Fruit fly (Drosophila melanogaster) whole organism, embryonic: Measurements from ENCODE around the gene TotM.

Source experiments
- Awh ChIP-seq: fragments of 200-800 bp; sonication (Bioruptor generic); IDR thresholded peaks from 2 replicates; pipeline ENCODE4, ENCODE4 v1.3.6; 2022; ENCODE audit warnings: missing biosample characterization, missing genetic modification characterization
- Blimp-1 ChIP-seq: fragments of 200-800 bp; sonication (Bioruptor generic); optimal IDR thresholded peaks from 3 replicates; lab custom pipeline; 2018; ENCODE audit warnings: missing biosample characterization, missing genetic modification characterization, mild to moderate bottlenecking, moderate library complexity, missing genetic modification reagents
- CG10267 ChIP-seq: fragments of 200-800 bp; sonication (Bioruptor generic); optimal IDR thresholded peaks from 2 replicates; lab custom pipeline; 2018; ENCODE audit warnings: missing biosample characterization, mild to moderate bottlenecking, missing genetic modification characterization, moderate library complexity
- CG10366 ChIP-seq: fragments of 200-800 bp; sonication (Bioruptor generic); IDR thresholded peaks from 2 replicates; pipeline ENCODE4 v1.3.6; 2022; ENCODE audit warnings: missing biosample characterization, missing genetic modification characterization
- CG10431 ChIP-seq: fragments of 200-800 bp; sonication (Bioruptor generic); optimal IDR thresholded peaks from 3 replicates; lab custom pipeline; 2018; ENCODE audit warnings: missing biosample characterization, mild to moderate bottlenecking, missing genetic modification characterization
- CG11696 ChIP-seq: fragments of 200-800 bp; sonication (Bioruptor generic); IDR thresholded peaks from 2 replicates; pipeline ENCODE4 v1.3.6; 2022; ENCODE audit warnings: missing biosample characterization, missing genetic modification characterization
- CG13296 ChIP-seq: fragments of 200-800 bp; sonication (Bioruptor generic); optimal IDR thresholded peaks from 3 replicates; lab custom pipeline; 2018; ENCODE audit warnings: missing biosample characterization, mild to moderate bottlenecking, missing genetic modification characterization
- CG13894 ChIP-seq: fragments of 200-800 bp; sonication (Bioruptor generic); optimal IDR thresholded peaks from 3 replicates; lab custom pipeline; 2018; ENCODE audit warnings: missing biosample characterization, mild to moderate bottlenecking, missing genetic modification characterization, moderate library complexity
- CG14965 ChIP-seq: fragments of 200-800 bp; sonication (Bioruptor generic); optimal IDR thresholded peaks from 2 replicates; lab custom pipeline; 2016; ENCODE audit warnings: missing biosample characterization, missing genetic modification characterization, borderline replicate concordance
- CG15696 ChIP-seq: fragments of 200-800 bp; sonication (Bioruptor generic); optimal IDR thresholded peaks from 2 replicates; lab custom pipeline; 2019; ENCODE audit warnings: missing biosample characterization, mild to moderate bottlenecking, missing genetic modification characterization, moderate library complexity
- CG1602 ChIP-seq: fragments of 200-800 bp; sonication (Bioruptor generic); optimal IDR thresholded peaks from 3 replicates; lab custom pipeline; 2016; ENCODE audit warnings: missing biosample characterization, missing genetic modification characterization
- CG17612 ChIP-seq: fragments of 200-800 bp; sonication (Bioruptor generic); IDR thresholded peaks from 2 replicates; pipeline ENCODE4 v1.3.6; 2022; ENCODE audit warnings: missing biosample characterization, missing genetic modification characterization
- CG30020 ChIP-seq: fragments of 200-800 bp; optimal IDR thresholded peaks from 2 replicates; lab custom pipeline; 2019; ENCODE audit warnings: missing biosample characterization, mild to moderate bottlenecking, missing genetic modification characterization, moderate library complexity
- CG30403 ChIP-seq: fragments of 200-800 bp; sonication (Bioruptor generic); optimal IDR thresholded peaks from 3 replicates; lab custom pipeline; 2016; ENCODE audit warnings: missing biosample characterization, missing genetic modification characterization
- CG34224 ChIP-seq: fragments of 200-800 bp; sonication (Bioruptor generic); IDR thresholded peaks from 3 replicates; pipeline ENCODE4 v1.3.6; 2022; ENCODE audit warnings: missing biosample characterization, missing genetic modification characterization; ENCODE audit not compliant: partially characterized antibody
- CG3995 ChIP-seq: fragments of 200-800 bp; sonication (Bioruptor generic); optimal IDR thresholded peaks from 3 replicates; lab custom pipeline; 2016; ENCODE audit warnings: missing biosample characterization, missing genetic modification characterization
- CG42726 ChIP-seq: fragments of 200-800 bp; sonication (Bioruptor generic); IDR thresholded peaks from 2 replicates; pipeline ENCODE4 v1.3.6; 2022; ENCODE audit warnings: missing biosample characterization, missing genetic modification characterization; ENCODE audit not compliant: partially characterized antibody
- CG4360 ChIP-seq: fragments of 200-800 bp; sonication (Bioruptor generic); IDR thresholded peaks from 2 replicates; pipeline ENCODE4 v1.3.6; 2022; ENCODE audit warnings: missing biosample characterization, missing genetic modification characterization
- CG43689 ChIP-seq: fragments of 200-800 bp; sonication (Bioruptor generic); IDR thresholded peaks from 2 replicates; pipeline ENCODE4 v1.3.6; 2022; ENCODE audit warnings: missing biosample characterization, missing genetic modification characterization
- CG6175 ChIP-seq: fragments of 200-800 bp; sonication (Bioruptor generic); IDR thresholded peaks from 3 replicates; pipeline ENCODE4 v1.3.6; 2022; ENCODE audit warnings: missing biosample characterization, missing genetic modification characterization
- CG6813 ChIP-seq: fragments of 200-800 bp; sonication (Bioruptor generic); optimal IDR thresholded peaks from 2 replicates; lab custom pipeline; 2017; ENCODE audit warnings: missing biosample characterization, missing genetic modification characterization, mild to moderate bottlenecking, moderate library complexity, missing genetic modification reagents
- CG8281 ChIP-seq: fragments of 200-800 bp; sonication (Bioruptor generic); optimal IDR thresholded peaks from 2 replicates; lab custom pipeline; 2018; ENCODE audit warnings: missing biosample characterization, mild to moderate bottlenecking, missing genetic modification characterization, moderate library complexity
- CrebB ChIP-seq: fragments of 200-800 bp; sonication (Bioruptor generic); optimal IDR thresholded peaks from 3 replicates; lab custom pipeline; 2018; ENCODE audit warnings: missing biosample characterization, mild to moderate bottlenecking, missing genetic modification characterization
- Drgx ChIP-seq: fragments of 200-800 bp; sonication (Bioruptor generic); IDR thresholded peaks from 2 replicates; pipeline ENCODE4 v1.3.6; 2022; ENCODE audit warnings: missing biosample characterization, missing genetic modification characterization
- HmgD ChIP-seq: fragments of 200-800 bp; sonication (Bioruptor generic); optimal IDR thresholded peaks from 3 replicates; lab custom pipeline; 2016; ENCODE audit warnings: missing biosample characterization, missing genetic modification characterization
- Hr39 ChIP-seq: fragments of >200 bp; optimal IDR thresholded peaks from 2 replicates; lab custom pipeline; 2017
- Hr78 ChIP-seq, 2 experiments: fragments of 200-800 bp in 1 of 2; fragments of >200 bp in 1 of 2; sonication (Bioruptor generic) in 1 of 2; optimal IDR thresholded peaks; 2 replicates each; lab custom pipeline; 2017 to 2019; ENCODE audit warnings: missing biosample characterization in 2 of 2, missing genetic modification characterization in 2 of 2, mild to moderate bottlenecking in 1 of 2, moderate library complexity in 1 of 2
- Mrtf ChIP-seq: fragments of 200-800 bp; sonication (Bioruptor generic); IDR thresholded peaks from 3 replicates; pipeline ENCODE4 v1.3.6; 2022; ENCODE audit warnings: missing biosample characterization, missing genetic modification characterization
- NC2α ChIP-seq: fragments of 200-800 bp; sonication (Bioruptor generic); optimal IDR thresholded peaks from 2 replicates; lab custom pipeline; 2016; ENCODE audit warnings: missing biosample characterization, missing genetic modification characterization
- Pdp1 ChIP-seq, 2 experiments: fragments of 200-800 bp; sonication (Bioruptor generic); optimal IDR thresholded peaks; 3 replicates each; lab custom pipeline; 2016; ENCODE audit warnings: missing biosample characterization in 2 of 2, missing genetic modification characterization in 2 of 2, mild to moderate bottlenecking in 1 of 2, moderate library complexity in 1 of 2
- Sox100B ChIP-seq: fragments of 200-800 bp; sonication (Bioruptor generic); optimal IDR thresholded peaks from 3 replicates; lab custom pipeline; 2018; ENCODE audit warnings: missing biosample characterization, mild to moderate bottlenecking, missing genetic modification characterization
- Sry-δ ChIP-seq: fragments of 200-800 bp; sonication (Bioruptor generic); optimal IDR thresholded peaks from 2 replicates; lab custom pipeline; 2016; ENCODE audit warnings: missing biosample characterization, missing genetic modification characterization
- Xrp1 ChIP-seq: fragments of 200-800 bp; sonication (Bioruptor generic); IDR thresholded peaks from 2 replicates; pipeline ENCODE4 v1.3.6; 2022; ENCODE audit warnings: missing biosample characterization, missing genetic modification characterization
- az2 ChIP-seq: fragments of 200-800 bp; sonication (Bioruptor generic); optimal IDR thresholded peaks from 3 replicates; lab custom pipeline; 2016; ENCODE audit warnings: missing biosample characterization, missing genetic modification characterization
- bcd ChIP-seq: fragments of 200-800 bp; sonication (Bioruptor generic); optimal IDR thresholded peaks from 2 replicates; lab custom pipeline; 2017; ENCODE audit warnings: missing biosample characterization, mild to moderate bottlenecking, missing genetic modification characterization
- br ChIP-seq: fragments of >200 bp; optimal IDR thresholded peaks from 2 replicates; lab custom pipeline; 2017
- cato ChIP-seq: fragments of 200-800 bp; sonication (Bioruptor generic); optimal IDR thresholded peaks from 2 replicates; lab custom pipeline; 2016; ENCODE audit warnings: missing biosample characterization, missing genetic modification characterization, borderline replicate concordance
- ci ChIP-seq: fragments of 200-800 bp; sonication (Bioruptor generic); IDR thresholded peaks from 3 replicates; pipeline ENCODE4 v1.3.6; 2022; ENCODE audit warnings: missing biosample characterization, missing genetic modification characterization
- eve ChIP-seq, 2 experiments: fragments of >200 bp; optimal IDR thresholded peaks; 2 replicates each; lab custom pipeline; 2017; ENCODE audit warnings: missing biosample characterization in 2 of 2, missing genetic modification characterization in 2 of 2
- gcm ChIP-seq: fragments of 200-800 bp; sonication (Bioruptor generic); optimal IDR thresholded peaks from 2 replicates; lab custom pipeline; 2019; ENCODE audit warnings: missing biosample characterization, mild to moderate bottlenecking, missing genetic modification characterization, moderate library complexity
- jigr1 ChIP-seq: fragments of 200-800 bp; sonication (Bioruptor generic); IDR thresholded peaks from 3 replicates; pipeline ENCODE4 v1.3.6; 2022; ENCODE audit warnings: missing biosample characterization, missing genetic modification characterization
- pum ChIP-seq: fragments of 200-800 bp; sonication (Bioruptor generic); optimal IDR thresholded peaks from 2 replicates; lab custom pipeline; 2016; ENCODE audit warnings: missing biosample characterization, missing genetic modification characterization
- pzg ChIP-seq: fragments of 200-800 bp; sonication (Bioruptor generic); optimal IDR thresholded peaks from 3 replicates; lab custom pipeline; 2018; ENCODE audit warnings: missing biosample characterization, mild to moderate bottlenecking, missing genetic modification characterization, moderate library complexity
- rib ChIP-seq: fragments of 200-800 bp; sonication (Bioruptor generic); IDR thresholded peaks from 2 replicates; pipeline ENCODE4 v1.3.6; 2022; ENCODE audit warnings: missing biosample characterization, missing genetic modification characterization
- ssp ChIP-seq: fragments of 200-800 bp; sonication (Bioruptor generic); IDR thresholded peaks from 2 replicates; pipeline ENCODE4 v1.3.6; 2022; ENCODE audit warnings: missing biosample characterization, missing genetic modification characterization
- tap ChIP-seq: fragments of 200-800 bp; optimal IDR thresholded peaks from 3 replicates; lab custom pipeline; 2019; ENCODE audit warnings: missing biosample characterization, mild to moderate bottlenecking, missing genetic modification characterization, moderate library complexity
- tll ChIP-seq, 2 experiments: fragments of 200-800 bp in 1 of 2; fragments of >200 bp in 1 of 2; sonication (Bioruptor generic) in 1 of 2; optimal IDR thresholded peaks; 2 replicates each; lab custom pipeline; 2017 to 2019; ENCODE audit warnings: missing biosample characterization in 2 of 2, missing genetic modification characterization in 2 of 2, mild to moderate bottlenecking in 1 of 2, moderate library complexity in 1 of 2
- wek ChIP-seq: fragments of 200-800 bp; sonication (Bioruptor generic); optimal IDR thresholded peaks from 3 replicates; lab custom pipeline; 2018; ENCODE audit warnings: missing biosample characterization, mild to moderate bottlenecking, missing genetic modification characterization, moderate library complexity
- zf30C ChIP-seq: fragments of 200-800 bp; sonication (Bioruptor generic); optimal IDR thresholded peaks from 3 replicates; lab custom pipeline; 2018; ENCODE audit warnings: missing biosample characterization, mild to moderate bottlenecking, missing genetic modification characterization

The TotM gene

dm6 chr2L:5326414-5327265 is 3.0 kb upstream of the TotM start, which contains the start of the genes Ncoa6 and cype (continued):
- no peak for TF ChIP-seq CG11696 (GFP tag; lab: Robert Waterston, UW)
- TF ChIP-seq HmgD (GFP tag; lab: Kevin White, UChicago), result no peak
- TF ChIP-seq Hr39 (lab: Kevin White, UChicago), result no peak
- TF ChIP-seq CG14965 (GFP tag; lab: Kevin White, UChicago), result no peak
- no peak for TF ChIP-seq eve (GFP tag; optimal IDR thresholded peaks at IDR 0.05; lab: Kevin White, UChicago)
- peak; percentile 58 for TF ChIP-seq CG10267
- peak; percentile 2 for TF ChIP-seq CG8281 (tag; lab: Kevin White, UChicago)
- no peak for TF ChIP-seq CG17612 (GFP tag; lab: Robert Waterston, UW)
- 0 out of 2 replicates have a peak, but pooled peaks have one; percentile 5 for TF ChIP-seq Awh (GFP tag; lab: Robert Waterston, UW)
- peak; percentile 30 for TF ChIP-seq az2 (GFP tag; lab: Kevin White, UChicago)
- TF ChIP-seq bcd (GFP tag; lab: Kevin White, UChicago), result peak; percentile 43
- TF ChIP-seq Sry-δ (GFP tag; lab: Kevin White, UChicago), result peak; percentile 64
- TF ChIP-seq zf30C (GFP tag; lab: Kevin White, UChicago), result no peak
- TF ChIP-seq wek, result no peak
- TF ChIP-seq tll (GFP tag; optimal IDR thresholded peaks at IDR 0.05; lab: Kevin White, UChicago), result no peak
- no peak for TF ChIP-seq CG4360 (GFP tag; lab: Robert Waterston, UW)
- TF ChIP-seq CG30403 (GFP tag; lab: Kevin White, UChicago), result peak; percentile 54
- no peak for TF ChIP-seq Sox100B (GFP tag; lab: Kevin White, UChicago)
- TF ChIP-seq CG3995, result no peak
- peak; percentile 51 for TF ChIP-seq CG13296
- no peak for TF ChIP-seq ssp (GFP tag; lab: Robert Waterston, UW)
- TF ChIP-seq CG13894 (tag; lab: Kevin White, UChicago), result peak; percentile 59
- no peak for TF ChIP-seq cato
- TF ChIP-seq CG42726, result peak; percentile 88
- peak; percentile 31 for TF ChIP-seq CG10366
- no peak for TF ChIP-seq Pdp1 (GFP tag; optimal IDR thresholded peaks at IDR 0.05; lab: Kevin White, UChicago)
- TF ChIP-seq Hr78 (GFP tag; optimal IDR thresholded peaks at IDR 0.05; lab: Kevin White, UChicago), result no peak
- 0 out of 3 replicates have a peak, but pooled peaks have one; percentile 31 for TF ChIP-seq jigr1 (GFP tag; lab: Robert Waterston, UW)
- TF ChIP-seq NC2α (GFP tag; lab: Kevin White, UChicago), result no peak
- no peak for TF ChIP-seq CG6175 (GFP tag; lab: Robert Waterston, UW)
- TF ChIP-seq gcm (GFP tag; lab: Kevin White, UChicago), result peak; percentile 35
- peak; percentile 73 for TF ChIP-seq pzg (GFP tag; lab: Kevin White, UChicago)
- no peak for TF ChIP-seq Mrtf (GFP tag; lab: Robert Waterston, UW)
- TF ChIP-seq CG43689, result no peak
- TF ChIP-seq Xrp1 (GFP tag; lab: Robert Waterston, UW), result peak; percentile 50; the same call in 1 of the 2 replicates
- peak; percentile 39 for TF ChIP-seq Blimp-1 (GFP tag; lab: Kevin White, UChicago)
- peak; percentile 51 for TF ChIP-seq CG15696 (tag; lab: Kevin White, UChicago)
- TF ChIP-seq Drgx (GFP tag; lab: Robert Waterston, UW), result peak; percentile 10; the same call in 1 of the 2 replicates
- peak; percentile 81 for TF ChIP-seq CG34224
- TF ChIP-seq CrebB (tag; lab: Kevin White, UChicago), result no peak
- TF ChIP-seq rib (GFP tag; lab: Robert Waterston, UW), result no peak
- peak; percentile 17 for TF ChIP-seq CG1602 (GFP tag; lab: Kevin White, UChicago)
- no peak for TF ChIP-seq pum (GFP tag; lab: Kevin White, UChicago)
- peak; percentile 15 for TF ChIP-seq tap (tag; lab: Kevin White, UChicago)
- 0 out of 3 replicates have a peak, but pooled peaks have one; percentile 46 for TF ChIP-seq ci (GFP tag; lab: Robert Waterston, UW)
- TF ChIP-seq CG6813 (GFP tag; lab: Kevin White, UChicago), result no peak
- TF ChIP-seq CG10431 (GFP tag; lab: Kevin White, UChicago), result peak; percentile 12
- TF ChIP-seq br, result no peak
- TF ChIP-seq CG30020 (tag; lab: Kevin White, UChicago), result peak; percentile 57
